Fruit fly (Drosophila melanogaster) whole organism, embryonic: ENCODE results near the gene CG7332.

ENCODE experiments used
- CG10543 ChIP-seq: fragments of 200-800 bp; sonication (Bioruptor generic); optimal IDR thresholded peaks from 3 replicates; lab custom pipeline; 2017; ENCODE audit warnings: missing biosample characterization, mild to moderate bottlenecking, missing genetic modification characterization, moderate library complexity
- CG10979 ChIP-seq: fragments of 200-800 bp; sonication (Bioruptor generic); optimal IDR thresholded peaks from 2 replicates; lab custom pipeline; 2018; ENCODE audit warnings: missing biosample characterization, mild to moderate bottlenecking, missing genetic modification characterization, moderate library complexity
- CG11456 ChIP-seq: fragments of 200-800 bp; sonication (Bioruptor generic); IDR thresholded peaks from 3 replicates; pipeline ENCODE4 v1.3.6; 2022; ENCODE audit warnings: missing biosample characterization, missing genetic modification characterization
- CG11560 ChIP-seq: fragments of 200-800 bp; sonication (Bioruptor generic); IDR thresholded peaks from 3 replicates; pipeline ENCODE4 v1.3.6; 2022; ENCODE audit warnings: missing biosample characterization, missing genetic modification characterization
- CG11695 ChIP-seq: fragments of 200-800 bp; sonication (Bioruptor generic); IDR thresholded peaks from 3 replicates; pipeline ENCODE4 v1.3.6; 2022; ENCODE audit warnings: missing biosample characterization, missing genetic modification characterization
- CG12942 ChIP-seq: fragments of 200-800 bp; sonication (Bioruptor generic); optimal IDR thresholded peaks from 3 replicates; lab custom pipeline; 2016; ENCODE audit warnings: missing biosample characterization, missing genetic modification characterization
- CG1602 ChIP-seq: fragments of 200-800 bp; sonication (Bioruptor generic); optimal IDR thresholded peaks from 3 replicates; lab custom pipeline; 2016; ENCODE audit warnings: missing biosample characterization, missing genetic modification characterization
- CG17359 ChIP-seq: fragments of 200-800 bp; sonication (Bioruptor generic); optimal IDR thresholded peaks from 3 replicates; lab custom pipeline; 2018; ENCODE audit warnings: missing biosample characterization, mild to moderate bottlenecking, missing genetic modification characterization, moderate library complexity
- CG2116 ChIP-seq: fragments of 200-800 bp; sonication (Bioruptor generic); optimal IDR thresholded peaks from 3 replicates; lab custom pipeline; 2018; ENCODE audit warnings: missing biosample characterization, mild to moderate bottlenecking, missing genetic modification characterization
- CG3065 ChIP-seq: fragments of 200-800 bp; sonication (Bioruptor generic); optimal IDR thresholded peaks from 2 replicates; lab custom pipeline; 2016; ENCODE audit warnings: missing biosample characterization, missing genetic modification characterization
- CG31224 ChIP-seq: fragments of 200-800 bp; sonication (Bioruptor generic); IDR thresholded peaks from 2 replicates; pipeline ENCODE4 v1.3.6; 2022; ENCODE audit warnings: missing biosample characterization, missing genetic modification characterization
- CG34422 ChIP-seq: fragments of 200-800 bp; sonication (Bioruptor generic); IDR thresholded peaks from 3 replicates; pipeline ENCODE4 v1.3.6; 2022; ENCODE audit warnings: missing biosample characterization, missing genetic modification characterization
- CG6791 ChIP-seq: fragments of 200-800 bp; sonication (Bioruptor generic); IDR thresholded peaks from 3 replicates; pipeline ENCODE4 v1.3.6; 2022; ENCODE audit warnings: missing biosample characterization, missing genetic modification characterization; ENCODE audit not compliant: partially characterized antibody
- CG7556 ChIP-seq: fragments of 200-800 bp; sonication (Bioruptor generic); optimal IDR thresholded peaks from 2 replicates; lab custom pipeline; 2017; ENCODE audit warnings: missing biosample characterization, mild to moderate bottlenecking, missing genetic modification characterization
- CG7963 ChIP-seq: fragments of 200-800 bp; sonication (Bioruptor generic); IDR thresholded peaks from 3 replicates; pipeline ENCODE4 v1.3.6; 2022; ENCODE audit warnings: missing biosample characterization, missing genetic modification characterization; ENCODE audit not compliant: partially characterized antibody
- CG8089 ChIP-seq: fragments of 200-800 bp; sonication (Bioruptor generic); optimal IDR thresholded peaks from 3 replicates; lab custom pipeline; 2016; ENCODE audit warnings: missing biosample characterization, missing genetic modification characterization
- CG8924 ChIP-seq: fragments of 200-800 bp; optimal IDR thresholded peaks from 3 replicates; lab custom pipeline; 2019; ENCODE audit warnings: missing biosample characterization, mild to moderate bottlenecking, missing genetic modification characterization, moderate library complexity
- CG8944 ChIP-seq: fragments of 200-800 bp; sonication (Bioruptor generic); optimal IDR thresholded peaks from 3 replicates; lab custom pipeline; 2016; ENCODE audit warnings: missing biosample characterization, missing genetic modification characterization
- CoRest ChIP-seq: fragments of 200-800 bp; sonication (Bioruptor generic); optimal IDR thresholded peaks from 3 replicates; lab custom pipeline; 2018; ENCODE audit warnings: missing biosample characterization, mild to moderate bottlenecking, missing genetic modification characterization, moderate library complexity
- D19B ChIP-seq: fragments of 200-800 bp; sonication (Bioruptor generic); optimal IDR thresholded peaks from 2 replicates; lab custom pipeline; 2017; ENCODE audit warnings: missing biosample characterization, mild to moderate bottlenecking, missing genetic modification characterization
- Doc3 ChIP-seq: fragments of 200-800 bp; sonication (Bioruptor generic); IDR thresholded peaks from 3 replicates; pipeline ENCODE4 v1.3.6; 2022; ENCODE audit warnings: missing biosample characterization, missing genetic modification characterization; ENCODE audit not compliant: partially characterized antibody
- Hr51 ChIP-seq, 2 experiments: fragments of 200-800 bp; sonication (Bioruptor generic); optimal IDR thresholded peaks; 2 replicates in 1 of 2; 3 replicates in 1 of 2; lab custom pipeline; 2016 to 2018; ENCODE audit warnings: missing biosample characterization in 2 of 2, missing genetic modification characterization in 2 of 2, mild to moderate bottlenecking in 1 of 2, moderate library complexity in 1 of 2
- Max ChIP-seq: fragments of 200-800 bp; sonication (Bioruptor generic); optimal IDR thresholded peaks from 2 replicates; lab custom pipeline; 2016; ENCODE audit warnings: missing biosample characterization, mild to moderate bottlenecking, missing genetic modification characterization
- Mes4 ChIP-seq: fragments of 200-800 bp; sonication (Bioruptor generic); optimal IDR thresholded peaks from 2 replicates; lab custom pipeline; 2016; ENCODE audit warnings: missing biosample characterization, missing genetic modification characterization
- Opbp ChIP-seq: fragments of 200-800 bp; sonication (Bioruptor generic); IDR thresholded peaks from 3 replicates; pipeline ENCODE4 v1.3.6; 2022; ENCODE audit warnings: missing biosample characterization, missing genetic modification characterization; ENCODE audit not compliant: partially characterized antibody
- Pdp1 ChIP-seq, 2 experiments: fragments of 200-800 bp; sonication (Bioruptor generic); optimal IDR thresholded peaks; 3 replicates each; lab custom pipeline; 2016; ENCODE audit warnings: missing biosample characterization in 2 of 2, missing genetic modification characterization in 2 of 2, mild to moderate bottlenecking in 1 of 2, moderate library complexity in 1 of 2
- Rfx ChIP-seq: fragments of 200-800 bp; sonication (Bioruptor generic); IDR thresholded peaks from 2 replicates; pipeline ENCODE4 v1.3.6; 2022; ENCODE audit warnings: missing biosample characterization, missing genetic modification characterization
- Spps ChIP-seq: fragments of 200-800 bp; sonication (Bioruptor generic); optimal IDR thresholded peaks from 2 replicates; lab custom pipeline; 2018; ENCODE audit warnings: missing biosample characterization, mild to moderate bottlenecking, missing genetic modification characterization
- Sry-δ ChIP-seq: fragments of 200-800 bp; sonication (Bioruptor generic); optimal IDR thresholded peaks from 2 replicates; lab custom pipeline; 2016; ENCODE audit warnings: missing biosample characterization, missing genetic modification characterization
- Xbp1 ChIP-seq: fragments of 200-800 bp; sonication (Bioruptor generic); optimal IDR thresholded peaks from 3 replicates; lab custom pipeline; 2016; ENCODE audit warnings: missing biosample characterization, mild to moderate bottlenecking, missing genetic modification characterization
- amos ChIP-seq: fragments of 200-800 bp; sonication (Bioruptor generic); IDR thresholded peaks from 2 replicates; pipeline ENCODE4 v1.3.6; 2022; ENCODE audit warnings: missing biosample characterization, missing genetic modification characterization; ENCODE audit not compliant: partially characterized antibody
- az2 ChIP-seq: fragments of 200-800 bp; sonication (Bioruptor generic); optimal IDR thresholded peaks from 3 replicates; lab custom pipeline; 2016; ENCODE audit warnings: missing biosample characterization, missing genetic modification characterization
- chinmo ChIP-seq: fragments of 200-800 bp; sonication (Bioruptor generic); IDR thresholded peaks from 4 replicates; pipeline ENCODE4 v1.3.6; 2022; ENCODE audit warnings: missing biosample characterization, missing genetic modification characterization; ENCODE audit not compliant: partially characterized antibody
- chm ChIP-seq: fragments of 200-800 bp; sonication (Bioruptor generic); IDR thresholded peaks from 2 replicates; pipeline ENCODE4 v1.3.6; 2022; ENCODE audit warnings: missing biosample characterization, missing genetic modification characterization
- dpn ChIP-seq, 2 experiments: fragments of 200-800 bp; sonication (Bioruptor generic); optimal IDR thresholded peaks; 3 replicates each; lab custom pipeline; 2016; ENCODE audit warnings: missing biosample characterization in 2 of 2, missing genetic modification characterization in 2 of 2
- dysf ChIP-seq: fragments of 200-800 bp; sonication (Bioruptor generic); IDR thresholded peaks from 3 replicates; pipeline ENCODE4 v1.3.6; 2022; ENCODE audit warnings: missing biosample characterization, missing genetic modification characterization
- gcm ChIP-seq: fragments of 200-800 bp; sonication (Bioruptor generic); optimal IDR thresholded peaks from 2 replicates; lab custom pipeline; 2019; ENCODE audit warnings: missing biosample characterization, mild to moderate bottlenecking, missing genetic modification characterization, moderate library complexity
- gfzf ChIP-seq: fragments of 200-800 bp; sonication (Bioruptor generic); optimal IDR thresholded peaks from 2 replicates; lab custom pipeline; 2016; ENCODE audit warnings: missing biosample characterization, mild to moderate bottlenecking, missing genetic modification characterization, moderate library complexity
- grau ChIP-seq: fragments of 200-800 bp; optimal IDR thresholded peaks from 3 replicates; lab custom pipeline; 2019; ENCODE audit warnings: missing biosample characterization, mild to moderate bottlenecking, missing genetic modification characterization, moderate library complexity
- hbn ChIP-seq: fragments of 200-800 bp; sonication (Bioruptor generic); IDR thresholded peaks from 2 replicates; pipeline ENCODE4 v1.3.6; 2022; ENCODE audit warnings: missing biosample characterization, missing genetic modification characterization; ENCODE audit not compliant: partially characterized antibody
- lola ChIP-seq, 3 experiments: fragments of >200 bp in 2 of 3; fragments of 200-800 bp in 1 of 3; sonication (Bioruptor generic) in 1 of 3; optimal IDR thresholded peaks; 2 replicates each; lab custom pipeline; 2017 to 2019; ENCODE audit warnings: missing biosample characterization in 3 of 3, missing genetic modification characterization in 3 of 3, mild to moderate bottlenecking in 1 of 3, moderate library complexity in 1 of 3
- mam ChIP-seq: fragments of 200-800 bp; sonication (Bioruptor generic); optimal IDR thresholded peaks from 3 replicates; lab custom pipeline; 2016; ENCODE audit warnings: missing biosample characterization, missing genetic modification characterization
- mld ChIP-seq: fragments of 200-800 bp; sonication (Bioruptor generic); IDR thresholded peaks from 3 replicates; pipeline ENCODE4 v1.3.6; 2022; ENCODE audit warnings: missing biosample characterization, missing genetic modification characterization; ENCODE audit not compliant: partially characterized antibody
- pzg ChIP-seq: fragments of 200-800 bp; sonication (Bioruptor generic); optimal IDR thresholded peaks from 3 replicates; lab custom pipeline; 2018; ENCODE audit warnings: missing biosample characterization, mild to moderate bottlenecking, missing genetic modification characterization, moderate library complexity
- row ChIP-seq: fragments of 200-800 bp; sonication (Bioruptor generic); IDR thresholded peaks from 3 replicates; pipeline ENCODE4 v1.3.6; 2022; ENCODE audit warnings: missing biosample characterization, missing genetic modification characterization
- sqz ChIP-seq: fragments of 200-800 bp; sonication (Bioruptor generic); optimal IDR thresholded peaks from 3 replicates; lab custom pipeline; 2018; ENCODE audit warnings: missing biosample characterization, mild to moderate bottlenecking, missing genetic modification characterization
- stwl ChIP-seq: fragments of 200-800 bp; sonication (Bioruptor generic); optimal IDR thresholded peaks from 3 replicates; lab custom pipeline; 2018; ENCODE audit warnings: missing biosample characterization, mild to moderate bottlenecking, missing genetic modification characterization, moderate library complexity
- sug ChIP-seq: fragments of 200-800 bp; optimal IDR thresholded peaks from 2 replicates; lab custom pipeline; 2019; ENCODE audit warnings: missing biosample characterization, mild to moderate bottlenecking, missing genetic modification characterization, moderate library complexity
- zen2 ChIP-seq: fragments of 200-800 bp; sonication (Bioruptor generic); IDR thresholded peaks from 3 replicates; pipeline ENCODE4 v1.3.6; 2022; ENCODE audit warnings: missing biosample characterization, missing genetic modification characterization; ENCODE audit not compliant: partially characterized antibody

The CG7332 gene

DNA sequence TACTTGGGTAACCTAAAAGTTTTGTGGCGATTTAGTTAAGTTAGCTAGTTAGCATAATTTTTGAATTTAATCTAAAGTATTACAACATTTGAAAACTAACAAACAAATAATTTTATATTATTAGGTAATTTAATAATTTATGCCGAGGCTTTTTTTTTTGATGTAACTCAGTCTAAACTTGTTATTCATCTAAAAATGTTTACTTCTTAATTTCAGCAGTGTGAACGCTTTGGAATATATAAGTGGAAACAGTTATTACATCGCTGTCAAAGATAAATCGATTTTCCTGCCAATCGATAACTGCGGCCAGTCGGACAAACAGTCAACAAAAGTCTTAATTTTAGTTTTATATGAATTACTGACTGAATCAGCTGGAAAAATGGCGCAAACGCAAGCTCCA, 26.4 kb upstream of the CG7332 start, which contains the start of gene Usp39 (continued):
- TF ChIP-seq grau (tag; lab: Kevin White, UChicago) (peak; percentile 33), CG8944 (GFP tag; lab: Kevin White, UChicago) (no peak), CG2116 (GFP tag; lab: Kevin White, UChicago) (peak; percentile 53), CG10979 (tag; lab: Kevin White, UChicago) (peak; percentile 4), CG1602 (GFP tag; lab: Kevin White, UChicago) (peak; percentile 18), row (GFP tag; lab: Robert Waterston, UW) (peak; percentile 80), Spps (tag; lab: Kevin White, UChicago) (no peak), Mes4 (GFP tag; lab: Kevin White, UChicago) (no peak), Opbp (GFP tag; lab: Robert Waterston, UW) (0 out of 3 replicates have a peak, but pooled peaks have one; percentile 21), CG11456 (GFP tag; lab: Robert Waterston, UW) (peak; percentile 46; the same call in 1 of the 3 replicates), sqz (no peak), lola (GFP tag; optimal IDR thresholded peaks at IDR 0.05; lab: Kevin White, UChicago) (peak in 1 of 3 experiments; percentile 8), mam (peak; percentile 22), CG31224 (GFP tag; lab: Robert Waterston, UW) (no peak), D19B (GFP tag; lab: Kevin White, UChicago) (no peak), chinmo (GFP tag; lab: Robert Waterston, UW) (no peak), stwl (tag; lab: Kevin White, UChicago) (peak; percentile 78), CG12942 (GFP tag; lab: Kevin White, UChicago) (no peak), CoRest (peak; percentile 46), CG8924 (tag; lab: Kevin White, UChicago) (no peak), CG7556 (GFP tag; lab: Kevin White, UChicago) (no peak), CG34422 (GFP tag; lab: Robert Waterston, UW) (peak; percentile 76), CG3065 (GFP tag; lab: Kevin White, UChicago) (no peak), CG17359 (tag; lab: Kevin White, UChicago) (peak; percentile 6), dysf (GFP tag; lab: Robert Waterston, UW) (no peak), hbn (GFP tag; lab: Robert Waterston, UW) (0 out of 2 replicates have a peak, but pooled peaks have one; percentile 22), CG8089 (GFP tag; lab: Kevin White, UChicago) (no peak), CG11560 (peak; percentile 26; the same call in 1 of the 3 replicates), CG10543 (no peak), mld (peak; percentile 60; the same call in 2 of the 3 replicates), amos (GFP tag; lab: Robert Waterston, UW) (peak; percentile 63), pzg (GFP tag; lab: Kevin White, UChicago) (peak; percentile 49), CG6791 (GFP tag; lab: Robert Waterston, UW) (peak; percentile 82), gfzf (GFP tag; lab: Kevin White, UChicago) (peak; percentile 15), chm (GFP tag; lab: Robert Waterston, UW) (no peak), Max (GFP tag; lab: Kevin White, UChicago) (no peak), Hr51 (GFP tag; optimal IDR thresholded peaks at IDR 0.05; lab: Kevin White, UChicago) (peak in 1 of 2 experiments; percentile 38), Sry-δ (GFP tag; lab: Kevin White, UChicago) (peak; percentile 47), gcm (no peak), sug (tag; lab: Kevin White, UChicago) (no peak), az2 (GFP tag; lab: Kevin White, UChicago) (peak; percentile 31), Rfx (GFP tag; lab: Robert Waterston, UW) (peak; percentile 57), dpn (GFP tag; optimal IDR thresholded peaks at IDR 0.05; lab: Kevin White, UChicago) (peak in 1 of 2 experiments; percentile 2), Xbp1 (peak; percentile 50), Doc3 (GFP tag; lab: Robert Waterston, UW) (0 out of 3 replicates have a peak, but pooled peaks have one; percentile 24), Pdp1 (GFP tag; optimal IDR thresholded peaks at IDR 0.05; lab: Kevin White, UChicago) (peak in 1 of 2 experiments; percentile 2), CG11695 (GFP tag; lab: Robert Waterston, UW) (no peak), CG7963 (peak; percentile 69), zen2 (GFP tag; lab: Robert Waterston, UW) (peak; percentile 12; the same call in 1 of the 3 replicates)
